Fruit fly (Drosophila melanogaster) whole organism, embryonic: ENCODE results near the gene ND-MNLL.
A peak's percentile ranks its signal among the peaks of the same experiment; 100 is the strongest.

Experiments used
- Atf6 ChIP-seq: fragments of 200-800 bp; sonication (Bioruptor generic); IDR thresholded peaks from 2 replicates; pipeline ENCODE4 v1.3.6; 2022; ENCODE audit warnings: missing biosample characterization, missing genetic modification characterization
- CG1024 ChIP-seq: fragments of 200-800 bp; sonication (Bioruptor generic); IDR thresholded peaks from 2 replicates; pipeline ENCODE4 v1.3.6; 2022; ENCODE audit warnings: missing biosample characterization, missing genetic modification characterization
- CG10979 ChIP-seq: fragments of 200-800 bp; sonication (Bioruptor generic); optimal IDR thresholded peaks from 2 replicates; lab custom pipeline; 2018; ENCODE audit warnings: missing biosample characterization, mild to moderate bottlenecking, missing genetic modification characterization, moderate library complexity
- CG11504 ChIP-seq: fragments of 200-800 bp; sonication (Bioruptor generic); optimal IDR thresholded peaks from 3 replicates; lab custom pipeline; 2019; ENCODE audit warnings: missing biosample characterization, mild to moderate bottlenecking, missing genetic modification characterization, moderate library complexity
- CG12299 ChIP-seq: fragments of 200-800 bp; sonication (Bioruptor generic); optimal IDR thresholded peaks from 2 replicates; lab custom pipeline; 2018; ENCODE audit warnings: missing biosample characterization, mild to moderate bottlenecking, missing genetic modification characterization
- CG12659 ChIP-seq: fragments of 200-800 bp; sonication (Bioruptor generic); optimal IDR thresholded peaks from 3 replicates; lab custom pipeline; 2017; ENCODE audit warnings: mild to moderate bottlenecking, missing biosample characterization, missing genetic modification reagents, missing genetic modification characterization
- CG12769 ChIP-seq: fragments of 200-800 bp; sonication (Bioruptor generic); optimal IDR thresholded peaks from 2 replicates; lab custom pipeline; 2019; ENCODE audit warnings: missing biosample characterization, mild to moderate bottlenecking, missing genetic modification characterization, moderate library complexity
- CG13123 ChIP-seq: fragments of 200-800 bp; sonication (Bioruptor generic); optimal IDR thresholded peaks from 2 replicates; lab custom pipeline; 2016; ENCODE audit warnings: missing biosample characterization, missing genetic modification characterization
- CG14667 ChIP-seq: fragments of 200-800 bp; sonication (Bioruptor generic); IDR thresholded peaks from 2 replicates; pipeline ENCODE4 v1.3.6; 2022; ENCODE audit warnings: missing biosample characterization, missing genetic modification characterization
- CG15479 ChIP-seq: fragments of 200-800 bp; sonication (Bioruptor generic); optimal IDR thresholded peaks from 3 replicates; lab custom pipeline; 2019; ENCODE audit warnings: missing biosample characterization, mild to moderate bottlenecking, missing genetic modification characterization, moderate library complexity
- CG15514 ChIP-seq: fragments of 200-800 bp; sonication (Bioruptor generic); optimal IDR thresholded peaks from 3 replicates; lab custom pipeline; 2017; ENCODE audit warnings: missing biosample characterization, missing genetic modification characterization, mild to moderate bottlenecking, moderate library complexity, missing genetic modification reagents
- CG1603 ChIP-seq: fragments of 200-800 bp; sonication (Bioruptor generic); optimal IDR thresholded peaks from 2 replicates; lab custom pipeline; 2019; ENCODE audit warnings: missing biosample characterization, mild to moderate bottlenecking, missing genetic modification characterization, moderate library complexity
- CG17568 ChIP-seq: fragments of 200-800 bp; sonication (Bioruptor generic); optimal IDR thresholded peaks from 2 replicates; lab custom pipeline; 2018; ENCODE audit warnings: missing biosample characterization, mild to moderate bottlenecking, missing genetic modification characterization, moderate library complexity
- CG17612 ChIP-seq: fragments of 200-800 bp; sonication (Bioruptor generic); IDR thresholded peaks from 2 replicates; pipeline ENCODE4 v1.3.6; 2022; ENCODE audit warnings: missing biosample characterization, missing genetic modification characterization
- CG32532 ChIP-seq: fragments of 200-800 bp; sonication (Bioruptor generic); IDR thresholded peaks from 2 replicates; pipeline ENCODE4 v1.3.6; 2022; ENCODE audit warnings: missing biosample characterization, missing genetic modification characterization
- CG32772 ChIP-seq: fragments of 200-800 bp; sonication (Bioruptor generic); IDR thresholded peaks from 2 replicates; pipeline ENCODE4 v1.3.6; 2022; ENCODE audit warnings: missing biosample characterization, missing genetic modification characterization
- CG4424 ChIP-seq: fragments of 200-800 bp; sonication (Bioruptor generic); optimal IDR thresholded peaks from 3 replicates; lab custom pipeline; 2016; ENCODE audit warnings: missing biosample characterization, missing genetic modification characterization
- CG6689 ChIP-seq: fragments of 200-800 bp; sonication (Bioruptor generic); IDR thresholded peaks from 2 replicates; pipeline ENCODE4 v1.3.6; 2022; ENCODE audit warnings: missing biosample characterization, missing genetic modification characterization
- CG6765 ChIP-seq: fragments of 200-800 bp; sonication (Bioruptor generic); optimal IDR thresholded peaks from 3 replicates; lab custom pipeline; 2017; ENCODE audit warnings: missing biosample characterization, mild to moderate bottlenecking, missing genetic modification characterization
- CG7372 ChIP-seq: fragments of 200-800 bp; sonication (Bioruptor generic); IDR thresholded peaks from 2 replicates; pipeline ENCODE4 v1.3.6; 2022; ENCODE audit warnings: missing biosample characterization, missing genetic modification characterization
- CG9817 ChIP-seq: fragments of 200-800 bp; sonication (Bioruptor generic); optimal IDR thresholded peaks from 2 replicates; lab custom pipeline; 2018; ENCODE audit warnings: missing biosample characterization, mild to moderate bottlenecking, missing genetic modification characterization, moderate library complexity
- Camta ChIP-seq: fragments of 200-800 bp; sonication (Bioruptor generic); optimal IDR thresholded peaks from 2 replicates; lab custom pipeline; 2016; ENCODE audit warnings: missing biosample characterization, missing genetic modification characterization
- Chrac-16 ChIP-seq: fragments of 200-800 bp; sonication (Bioruptor generic); optimal IDR thresholded peaks from 3 replicates; lab custom pipeline; 2016; ENCODE audit warnings: missing biosample characterization, missing genetic modification characterization
- Dek ChIP-seq: fragments of 200-800 bp; sonication (Bioruptor generic); optimal IDR thresholded peaks from 3 replicates; lab custom pipeline; 2019; ENCODE audit warnings: missing biosample characterization, mild to moderate bottlenecking, missing genetic modification characterization, moderate library complexity
- Dfd ChIP-seq, 2 experiments: fragments of >200 bp; optimal IDR thresholded peaks; 2 replicates each; lab custom pipeline; 2017; ENCODE audit warnings: missing biosample characterization in 2 of 2, missing genetic modification characterization in 2 of 2
- Dref ChIP-seq: fragments of 200-800 bp; sonication (Bioruptor generic); IDR thresholded peaks from 2 replicates; pipeline ENCODE4 v1.3.6; 2022; ENCODE audit warnings: missing biosample characterization, missing genetic modification characterization
- Hmr ChIP-seq: fragments of 200-800 bp; sonication (Bioruptor generic); optimal IDR thresholded peaks from 3 replicates; lab custom pipeline; 2017; ENCODE audit warnings: mild to moderate bottlenecking, missing biosample characterization, missing genetic modification reagents, missing genetic modification characterization
- Jarid2 ChIP-seq: fragments of 200-800 bp; sonication (Bioruptor generic); optimal IDR thresholded peaks from 3 replicates; lab custom pipeline; 2017; ENCODE audit warnings: mild to moderate bottlenecking, missing biosample characterization, missing genetic modification reagents, missing genetic modification characterization
- Max ChIP-seq: fragments of 200-800 bp; sonication (Bioruptor generic); optimal IDR thresholded peaks from 2 replicates; lab custom pipeline; 2016; ENCODE audit warnings: missing biosample characterization, mild to moderate bottlenecking, missing genetic modification characterization
- Myb ChIP-seq: fragments of 200-800 bp; sonication (Bioruptor generic); optimal IDR thresholded peaks from 2 replicates; lab custom pipeline; 2016; ENCODE audit warnings: missing biosample characterization, missing genetic modification characterization
- NC2β ChIP-seq: fragments of 200-800 bp; sonication (Bioruptor generic); optimal IDR thresholded peaks from 2 replicates; lab custom pipeline; 2016; ENCODE audit warnings: missing biosample characterization, missing genetic modification characterization
- Sry-β ChIP-seq: fragments of 200-800 bp; sonication (Bioruptor generic); optimal IDR thresholded peaks from 2 replicates; lab custom pipeline; 2018; ENCODE audit warnings: missing biosample characterization, mild to moderate bottlenecking, missing genetic modification characterization, moderate library complexity
- Tbp ChIP-seq: fragments of >200 bp; optimal IDR thresholded peaks from 2 replicates; lab custom pipeline; 2018; ENCODE audit warnings: missing biosample characterization, missing genetic modification characterization
- abd-A ChIP-seq: fragments of 200-800 bp; sonication (Bioruptor generic); optimal IDR thresholded peaks from 3 replicates; lab custom pipeline; 2019; ENCODE audit warnings: missing biosample characterization, mild to moderate bottlenecking, missing genetic modification characterization, moderate library complexity
- crp ChIP-seq, 2 experiments: fragments of 200-800 bp; sonication (Bioruptor generic); optimal IDR thresholded peaks; 2 replicates in 1 of 2; 3 replicates in 1 of 2; lab custom pipeline; 2017; ENCODE audit warnings: missing biosample characterization in 2 of 2, missing genetic modification characterization in 2 of 2, mild to moderate bottlenecking in 1 of 2, moderate library complexity in 1 of 2
- exex ChIP-seq: fragments of 200-800 bp; sonication (Bioruptor generic); optimal IDR thresholded peaks from 4 replicates; lab custom pipeline; 2018; ENCODE audit warnings: missing biosample characterization, mild to moderate bottlenecking, missing genetic modification characterization, moderate library complexity
- fd102C ChIP-seq: fragments of 200-800 bp; sonication (Bioruptor generic); optimal IDR thresholded peaks from 2 replicates; lab custom pipeline; 2018; ENCODE audit warnings: missing biosample characterization, mild to moderate bottlenecking, missing genetic modification characterization, moderate library complexity
- gem ChIP-seq: fragments of 200-800 bp; sonication (Bioruptor generic); optimal IDR thresholded peaks from 2 replicates; lab custom pipeline; 2019; ENCODE audit warnings: missing biosample characterization, mild to moderate bottlenecking, missing genetic modification characterization, moderate library complexity
- grau ChIP-seq: fragments of 200-800 bp; optimal IDR thresholded peaks from 3 replicates; lab custom pipeline; 2019; ENCODE audit warnings: missing biosample characterization, mild to moderate bottlenecking, missing genetic modification characterization, moderate library complexity
- inv ChIP-seq: fragments of 200-800 bp; sonication (Bioruptor generic); IDR thresholded peaks from 2 replicates; pipeline ENCODE4 v1.3.6; 2022; ENCODE audit warnings: missing biosample characterization, missing genetic modification characterization; ENCODE audit not compliant: partially characterized antibody
- knrl ChIP-seq: fragments of 200-800 bp; sonication (Bioruptor generic); IDR thresholded peaks from 3 replicates; pipeline ENCODE4 v1.3.6; 2022; ENCODE audit warnings: missing biosample characterization, missing genetic modification characterization; ENCODE audit not compliant: partially characterized antibody
- lbe ChIP-seq: fragments of 200-800 bp; sonication (Bioruptor generic); optimal IDR thresholded peaks from 2 replicates; lab custom pipeline; 2016; ENCODE audit warnings: missing biosample characterization, mild to moderate bottlenecking, missing genetic modification characterization
- peb ChIP-seq: fragments of 200-800 bp; sonication (Bioruptor generic); IDR thresholded peaks from 2 replicates; pipeline ENCODE4 v1.3.6; 2022; ENCODE audit warnings: missing biosample characterization, missing genetic modification characterization
- pfk ChIP-seq: fragments of 200-800 bp; sonication (Bioruptor generic); optimal IDR thresholded peaks from 2 replicates; lab custom pipeline; 2018; ENCODE audit warnings: missing biosample characterization, mild to moderate bottlenecking, missing genetic modification characterization, moderate library complexity
- prd ChIP-seq, 3 experiments: fragments of >200 bp in 2 of 3; fragments of 200-800 bp in 1 of 3; sonication (Bioruptor generic) in 1 of 3; optimal IDR thresholded peaks in 2 of 3; IDR thresholded peaks in 1 of 3; 2 replicates in 2 of 3; 3 replicates in 1 of 3; pipeline versions ENCODE4 v1.3.6 to Lab custom; 2017 to 2022; ENCODE audit warnings: missing biosample characterization in 1 of 3, missing genetic modification characterization in 1 of 3
- rib ChIP-seq: fragments of 200-800 bp; sonication (Bioruptor generic); IDR thresholded peaks from 2 replicates; pipeline ENCODE4 v1.3.6; 2022; ENCODE audit warnings: missing biosample characterization, missing genetic modification characterization
- unc-4 ChIP-seq: fragments of 200-800 bp; sonication (Bioruptor generic); IDR thresholded peaks from 2 replicates; pipeline ENCODE4 v1.3.6; 2022; ENCODE audit warnings: missing biosample characterization, missing genetic modification characterization; ENCODE audit not compliant: partially characterized antibody
- unpg ChIP-seq: fragments of 200-800 bp; sonication (Bioruptor generic); optimal IDR thresholded peaks from 3 replicates; lab custom pipeline; 2018; ENCODE audit warnings: missing biosample characterization, mild to moderate bottlenecking, missing genetic modification characterization, moderate library complexity

ND-MNLL gene

DNA sequence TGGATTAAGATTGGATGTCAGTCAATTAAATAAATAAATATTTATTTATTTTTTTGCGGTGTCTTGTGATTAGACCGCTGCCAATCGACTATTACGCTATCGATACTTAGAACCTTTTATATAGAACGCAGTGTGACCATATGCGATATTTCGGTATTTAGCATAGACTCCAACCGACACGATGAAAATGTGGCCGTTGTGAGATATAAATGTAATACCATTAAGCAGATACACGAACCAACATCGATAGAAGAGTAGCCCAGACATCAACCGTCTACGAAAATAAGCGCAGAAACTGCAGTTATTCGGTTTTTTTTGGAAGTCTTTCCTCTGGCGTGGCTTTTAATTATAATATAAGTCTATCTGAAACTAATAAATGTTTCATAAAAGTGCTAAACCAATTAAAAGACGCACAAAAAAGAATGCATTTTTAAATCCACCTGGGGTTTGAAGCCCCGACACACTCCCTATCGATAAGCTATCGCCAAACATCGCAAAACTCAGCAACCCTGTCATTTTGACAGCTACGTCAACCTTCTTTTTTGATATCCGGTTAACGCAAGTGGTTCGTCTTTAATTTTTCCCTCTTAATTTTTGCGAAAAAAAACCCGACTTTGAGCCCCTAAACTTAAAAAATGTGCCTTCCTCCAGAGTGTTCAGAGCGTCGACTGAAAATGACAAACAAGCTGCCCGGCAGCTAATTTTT lies 39.8 kb upstream of the ND-MNLL start, which contains the start of the genes Dhdds and RpS14a (continued):
- TF ChIP-seq Max (GFP tag; lab: Kevin White, UChicago) = peak; percentile 56
- no peak for TF ChIP-seq CG7372 (GFP tag; lab: Robert Waterston, UW)
- peak in 1 of 2 experiments; percentile 47 for TF ChIP-seq crp (GFP tag; optimal IDR thresholded peaks at IDR 0.05; lab: Kevin White, UChicago)
- TF ChIP-seq knrl (GFP tag; lab: Robert Waterston, UW) = peak; percentile 89
- no peak for TF ChIP-seq fd102C
- no peak for TF ChIP-seq Dfd (GFP tag; optimal IDR thresholded peaks at IDR 0.05; lab: Kevin White, UChicago)
- no peak for TF ChIP-seq CG11504 (tag; lab: Kevin White, UChicago)
- TF ChIP-seq grau (tag; lab: Kevin White, UChicago) = peak; percentile 49
- TF ChIP-seq gem (tag; lab: Kevin White, UChicago) = peak; percentile 36
- peak; percentile 10 for TF ChIP-seq Chrac-16
- TF ChIP-seq CG15479 = no peak
- TF ChIP-seq CG12299 = no peak
- no peak for TF ChIP-seq CG9817 (tag; lab: Kevin White, UChicago)
- TF ChIP-seq pfk = peak; percentile 41
- TF ChIP-seq CG12659 = peak; percentile 86
- peak; percentile 71 for TF ChIP-seq unc-4 (GFP tag; lab: Robert Waterston, UW)
- no peak for TF ChIP-seq CG32772 (GFP tag; lab: Robert Waterston, UW)
- TF ChIP-seq CG15514 (GFP tag; lab: Kevin White, UChicago) = peak; percentile 64
- TF ChIP-seq CG12769 (tag; lab: Kevin White, UChicago) = no peak
- TF ChIP-seq exex = no peak
- peak; percentile 50 for TF ChIP-seq Myb (GFP tag; lab: Kevin White, UChicago)
- TF ChIP-seq lbe (GFP tag; lab: Kevin White, UChicago) = no peak
- TF ChIP-seq CG17612 = no peak
- peak; percentile 60; the same call in 1 of the 2 replicates for TF ChIP-seq CG32532 (GFP tag; lab: Robert Waterston, UW)
- TF ChIP-seq CG4424 (GFP tag; lab: Kevin White, UChicago) = peak; percentile 77
- no peak for TF ChIP-seq CG13123 (GFP tag; lab: Kevin White, UChicago)
- peak; percentile 72 for TF ChIP-seq inv (GFP tag; lab: Robert Waterston, UW)
- peak; percentile 83 for TF ChIP-seq Hmr (GFP tag; lab: Kevin White, UChicago)
- peak; percentile 57 for TF ChIP-seq CG6765 (GFP tag; lab: Kevin White, UChicago)
- peak; percentile 30 for TF ChIP-seq Jarid2
- TF ChIP-seq unpg (GFP tag; lab: Kevin White, UChicago) = peak; percentile 50
- peak; percentile 73 for TF ChIP-seq Dref (GFP tag; lab: Robert Waterston, UW)
- TF ChIP-seq CG17568 (GFP tag; lab: Kevin White, UChicago) = peak; percentile 78
- TF ChIP-seq Dek (tag; lab: Kevin White, UChicago) = no peak
- TF ChIP-seq CG14667 = no peak
- no peak for TF ChIP-seq Sry-β
- TF ChIP-seq CG1024 (GFP tag; lab: Robert Waterston, UW) = no peak
- TF ChIP-seq abd-A (tag; lab: Kevin White, UChicago) = no peak
- peak; percentile 45 for TF ChIP-seq Tbp (GFP tag; lab: Kevin White, UChicago)
- TF ChIP-seq CG1603 (tag; lab: Kevin White, UChicago) = peak; percentile 40
- TF ChIP-seq rib = no peak
- TF ChIP-seq NC2β (GFP tag; lab: Kevin White, UChicago) = peak; percentile 88
- TF ChIP-seq peb (GFP tag; lab: Robert Waterston, UW) = no peak
- no peak for TF ChIP-seq prd (optimal IDR thresholded peaks at IDR 0.05; lab: Kevin White, UChicago)
- TF ChIP-seq prd (GFP tag; IDR thresholded peaks at IDR 0.05; lab: Robert Waterston, UW) = peak; percentile 5; the same call in 1 of the 3 replicates
- TF ChIP-seq CG6689 (GFP tag; lab: Robert Waterston, UW) = no peak
- no peak for TF ChIP-seq Atf6 (GFP tag; lab: Robert Waterston, UW)
- peak; percentile 43 for TF ChIP-seq CG10979
- peak; percentile 59 for TF ChIP-seq Camta
